1 fruit fly cellular context compared by ENCODE assay signal in the genomic region with DNA sequence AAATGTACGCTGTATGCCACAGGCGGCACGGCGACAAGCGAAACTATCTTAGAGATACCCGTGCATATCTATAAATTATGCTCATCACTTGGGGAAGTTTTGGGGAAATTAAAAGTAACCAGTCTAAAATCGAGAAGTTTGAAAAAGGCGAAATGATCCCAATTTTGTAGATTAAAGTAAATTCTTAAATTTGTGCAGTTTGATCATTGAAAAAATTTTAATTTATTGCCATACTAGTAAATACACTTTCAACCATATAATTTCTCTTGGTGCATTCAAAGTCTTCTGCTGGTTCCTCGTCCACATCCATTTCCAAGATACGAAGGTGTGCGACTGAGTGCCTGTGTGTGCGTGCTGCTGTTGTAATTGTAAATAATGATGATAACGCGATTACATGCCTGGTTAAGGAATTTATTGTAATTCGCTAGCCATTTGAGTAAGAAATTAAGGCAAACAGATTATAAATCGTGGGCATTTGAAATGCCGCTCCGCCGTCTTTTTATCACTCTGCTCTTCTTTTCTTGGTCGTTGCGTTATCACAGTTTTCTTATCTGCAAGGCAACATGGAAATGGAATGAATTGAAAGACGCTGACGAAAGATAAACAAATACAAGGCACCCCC.
TF ChIP-seq lines count a peak whose summit lies in the region.

No protein-coding gene starts in this region.

TF ChIP-seq in whole organism, embryonic, 481 proteins besides CTCF, POLR2A, EP300 and RAD21 (continued from another document and continues in another):
- TF ChIP-seq BtbVII (GFP tag; optimal IDR thresholded peaks at IDR 0.05; lab: Kevin White, UChicago): peak; percentile 72
- peak; percentile 77 for TF ChIP-seq CG3281 (GFP tag; optimal IDR thresholded peaks at IDR 0.05; lab: Kevin White, UChicago)
- TF ChIP-seq CG1792 (GFP tag; optimal IDR thresholded peaks at IDR 0.05; lab: Kevin White, UChicago): peak; percentile 78
- TF ChIP-seq oc (tag; optimal IDR thresholded peaks at IDR 0.05; lab: Kevin White, UChicago): peak; percentile 83
- peak; percentile 80 for TF ChIP-seq Meics (GFP tag; optimal IDR thresholded peaks at IDR 0.05; lab: Kevin White, UChicago)
- peak; percentile 93 for TF ChIP-seq HLH3B (GFP tag; IDR thresholded peaks at IDR 0.05; lab: Robert Waterston, UW)
- TF ChIP-seq CG14710 (tag; optimal IDR thresholded peaks at IDR 0.05; lab: Kevin White, UChicago): peak; percentile 88
- TF ChIP-seq CG14050 (GFP tag; IDR thresholded peaks at IDR 0.05; lab: Robert Waterston, UW): peak; percentile 91
- peak; percentile 92 for TF ChIP-seq CG6689 (GFP tag; IDR thresholded peaks at IDR 0.05; lab: Robert Waterston, UW)
- TF ChIP-seq ind (GFP tag; optimal IDR thresholded peaks at IDR 0.05; lab: Kevin White, UChicago): peak; percentile 87
- peak; percentile 71 for TF ChIP-seq Dek (tag; optimal IDR thresholded peaks at IDR 0.05; lab: Kevin White, UChicago)
- peak; percentile 16 for TF ChIP-seq sug (tag; optimal IDR thresholded peaks at IDR 0.05; lab: Kevin White, UChicago)
- TF ChIP-seq Ada2b (GFP tag; IDR thresholded peaks at IDR 0.05; lab: Robert Waterston, UW): peak; percentile 90
- TF ChIP-seq Adf1 (GFP tag; IDR thresholded peaks at IDR 0.05; lab: Robert Waterston, UW): 0 out of 2 replicates have a peak, but pooled peaks have one; percentile 10
- peak; percentile 57 for TF ChIP-seq CG8290 (GFP tag; optimal IDR thresholded peaks at IDR 0.05; lab: Kevin White, UChicago)
- TF ChIP-seq CG8290 (tag; optimal IDR thresholded peaks at IDR 0.05; lab: Kevin White, UChicago): no peak
- TF ChIP-seq hkb (optimal IDR thresholded peaks at IDR 0.05; lab: Kevin White, UChicago): no peak
- peak; percentile 92 for TF ChIP-seq hkb (GFP tag; IDR thresholded peaks at IDR 0.05; lab: Robert Waterston, UW)
- TF ChIP-seq CG17612 (GFP tag; IDR thresholded peaks at IDR 0.05; lab: Robert Waterston, UW): 0 out of 2 replicates have a peak, but pooled peaks have one; percentile 37
- no peak for TF ChIP-seq sna (GFP tag; IDR thresholded peaks at IDR 0.05; lab: Robert Waterston, UW; ENCODE audit: partially characterized antibody)
- TF ChIP-seq maf-S (GFP tag; optimal IDR thresholded peaks at IDR 0.05; lab: Kevin White, UChicago): peak; percentile 88
- peak; percentile 90 for TF ChIP-seq CG8388 (GFP tag; optimal IDR thresholded peaks at IDR 0.05; lab: Kevin White, UChicago)
- peak; percentile 89 for TF ChIP-seq Fer1 (GFP tag; optimal IDR thresholded peaks at IDR 0.05; lab: Kevin White, UChicago)
- TF ChIP-seq CG6791 (GFP tag; IDR thresholded peaks at IDR 0.05; lab: Robert Waterston, UW; ENCODE audit: partially characterized antibody): no peak
- peak; percentile 94 for TF ChIP-seq ci (GFP tag; IDR thresholded peaks at IDR 0.05; lab: Robert Waterston, UW)
- peak; percentile 98 for TF ChIP-seq sens (GFP tag; lab: Kevin White, UChicago)
- TF ChIP-seq sim (GFP tag; IDR thresholded peaks at IDR 0.05; lab: Robert Waterston, UW): peak; percentile 87
- TF ChIP-seq Asciz (GFP tag; optimal IDR thresholded peaks at IDR 0.05; lab: Kevin White, UChicago): peak; percentile 89
- TF ChIP-seq Bgb (GFP tag; IDR thresholded peaks at IDR 0.05; lab: Robert Waterston, UW; ENCODE audit: partially characterized antibody): no peak
- peak; percentile 73 for TF ChIP-seq Jarid2 (GFP tag; optimal IDR thresholded peaks at IDR 0.05; lab: Kevin White, UChicago)
- TF ChIP-seq CG1647 (GFP tag; optimal IDR thresholded peaks at IDR 0.05; lab: Kevin White, UChicago): peak; percentile 74
- TF ChIP-seq CG12104 (GFP tag; optimal IDR thresholded peaks at IDR 0.05; lab: Kevin White, UChicago): peak; percentile 67
- peak; percentile 67 for TF ChIP-seq CG15696 (tag; optimal IDR thresholded peaks at IDR 0.05; lab: Kevin White, UChicago)
- TF ChIP-seq CG16815 (GFP tag; optimal IDR thresholded peaks at IDR 0.05; lab: Kevin White, UChicago): peak; percentile 67
- peak; percentile 75 for TF ChIP-seq mam (GFP tag; optimal IDR thresholded peaks at IDR 0.05; lab: Kevin White, UChicago)
- peak; percentile 72 for TF ChIP-seq CG17568 (GFP tag; optimal IDR thresholded peaks at IDR 0.05; lab: Kevin White, UChicago)
- TF ChIP-seq sc (optimal IDR thresholded peaks at IDR 0.05; lab: Kevin White, UChicago): no peak
- peak; percentile 82 for TF ChIP-seq sc (GFP tag; optimal IDR thresholded peaks at IDR 0.05; lab: Kevin White, UChicago)
- TF ChIP-seq lov (optimal IDR thresholded peaks at IDR 0.05; lab: Kevin White, UChicago): no peak
- peak; percentile 74; the same call in 2 of the 3 replicates for TF ChIP-seq lov (GFP tag; IDR thresholded peaks at IDR 0.05; lab: Robert Waterston, UW)
- no peak for TF ChIP-seq nerfin-2 (GFP tag; IDR thresholded peaks at IDR 0.05; lab: Robert Waterston, UW; ENCODE audit: partially characterized antibody)
- peak; percentile 38; the same call in 1 of the 2 replicates for TF ChIP-seq crol (GFP tag; IDR thresholded peaks at IDR 0.05; lab: Robert Waterston, UW)
- TF ChIP-seq Abd-B (GFP tag; optimal IDR thresholded peaks at IDR 0.05; lab: Kevin White, UChicago): peak; percentile 81
- 0 out of 3 replicates have a peak, but pooled peaks have one; percentile 11 for TF ChIP-seq C15 (GFP tag; IDR thresholded peaks at IDR 0.05; lab: Robert Waterston, UW)
- TF ChIP-seq Oli (tag; optimal IDR thresholded peaks at IDR 0.05; lab: Kevin White, UChicago): peak; percentile 94
- peak; percentile 92 for TF ChIP-seq Xrp1 (GFP tag; IDR thresholded peaks at IDR 0.05; lab: Robert Waterston, UW)
- peak; percentile 62 for TF ChIP-seq CG5180 (GFP tag; optimal IDR thresholded peaks at IDR 0.05; lab: Kevin White, UChicago)
- peak; percentile 83 for TF ChIP-seq CHES-1-like (GFP tag; optimal IDR thresholded peaks at IDR 0.05; lab: Kevin White, UChicago)
- TF ChIP-seq CG9727 (GFP tag; optimal IDR thresholded peaks at IDR 0.05; lab: Kevin White, UChicago): peak; percentile 77
- peak; percentile 48; the same call in 1 of the 2 replicates for TF ChIP-seq CkIIα-i1 (GFP tag; IDR thresholded peaks at IDR 0.05; lab: Robert Waterston, UW)
- TF ChIP-seq prd (optimal IDR thresholded peaks at IDR 0.05; lab: Kevin White, UChicago): no peak
- peak; percentile 93 for TF ChIP-seq prd (GFP tag; IDR thresholded peaks at IDR 0.05; lab: Robert Waterston, UW)
- peak; percentile 13 for TF ChIP-seq Nf-YC (tag; optimal IDR thresholded peaks at IDR 0.05; lab: Kevin White, UChicago)
- TF ChIP-seq dm (GFP tag; optimal IDR thresholded peaks at IDR 0.05; lab: Kevin White, UChicago): peak; percentile 57
- TF ChIP-seq CG13296 (GFP tag; optimal IDR thresholded peaks at IDR 0.05; lab: Kevin White, UChicago): peak; percentile 77
- peak; percentile 87 for TF ChIP-seq slp2 (GFP tag; optimal IDR thresholded peaks at IDR 0.05; lab: Kevin White, UChicago)
- peak; percentile 73 for TF ChIP-seq aop (GFP tag; IDR thresholded peaks at IDR 0.05; lab: Robert Waterston, UW)
- no peak for TF ChIP-seq NFAT (GFP tag; IDR thresholded peaks at IDR 0.05; lab: Robert Waterston, UW)
- TF ChIP-seq eyg (GFP tag; optimal IDR thresholded peaks at IDR 0.05; lab: Kevin White, UChicago): peak; percentile 72
- TF ChIP-seq HLH54F (GFP tag; optimal IDR thresholded peaks at IDR 0.05; lab: Kevin White, UChicago): peak; percentile 35
- peak in 1 of 2 experiments; percentile 92 for TF ChIP-seq eve (GFP tag; optimal IDR thresholded peaks at IDR 0.05; lab: Kevin White, UChicago)
- TF ChIP-seq Hr3 (GFP tag; optimal IDR thresholded peaks at IDR 0.05; lab: Kevin White, UChicago): peak; percentile 89
- no peak for TF ChIP-seq HLHmδ (GFP tag; optimal IDR thresholded peaks at IDR 0.05; lab: Kevin White, UChicago)
- peak; percentile 68 for TF ChIP-seq Nf-YB (GFP tag; optimal IDR thresholded peaks at IDR 0.05; lab: Kevin White, UChicago)
- TF ChIP-seq CG12071 (GFP tag; optimal IDR thresholded peaks at IDR 0.05; lab: Kevin White, UChicago): peak; percentile 39
- TF ChIP-seq pho (GFP tag; optimal IDR thresholded peaks at IDR 0.05; lab: Kevin White, UChicago): peak; percentile 69
- peak; percentile 91 for TF ChIP-seq H15 (GFP tag; IDR thresholded peaks at IDR 0.05; lab: Robert Waterston, UW)
- TF ChIP-seq Spps (tag; optimal IDR thresholded peaks at IDR 0.05; lab: Kevin White, UChicago): peak; percentile 86
- peak; percentile 51; the same call in 1 of the 2 replicates for TF ChIP-seq CG4360 (GFP tag; IDR thresholded peaks at IDR 0.05; lab: Robert Waterston, UW)
- no peak for TF ChIP-seq CG8478 (optimal IDR thresholded peaks at IDR 0.05; lab: Kevin White, UChicago)
- TF ChIP-seq CG7928 (GFP tag; optimal IDR thresholded peaks at IDR 0.05; lab: Kevin White, UChicago): no peak
- TF ChIP-seq fru (optimal IDR thresholded peaks at IDR 0.05; lab: Kevin White, UChicago): no peak
- TF ChIP-seq CG1603 (tag; optimal IDR thresholded peaks at IDR 0.05; lab: Kevin White, UChicago): peak; percentile 55
- peak; percentile 32 for TF ChIP-seq Fer2 (tag; optimal IDR thresholded peaks at IDR 0.05; lab: Kevin White, UChicago)
- TF ChIP-seq Gsc (GFP tag; IDR thresholded peaks at IDR 0.05; lab: Robert Waterston, UW): peak; percentile 43
- peak; percentile 86 for TF ChIP-seq Atf6 (GFP tag; IDR thresholded peaks at IDR 0.05; lab: Robert Waterston, UW)
- TF ChIP-seq bab2 (GFP tag; optimal IDR thresholded peaks at IDR 0.05; lab: Kevin White, UChicago): peak; percentile 82
- peak; percentile 3 for TF ChIP-seq stwl (tag; optimal IDR thresholded peaks at IDR 0.05; lab: Kevin White, UChicago)
- TF ChIP-seq z (GFP tag; IDR thresholded peaks at IDR 0.05; lab: Robert Waterston, UW): no peak
- TF ChIP-seq CG12942 (GFP tag; optimal IDR thresholded peaks at IDR 0.05; lab: Kevin White, UChicago): peak; percentile 79
- TF ChIP-seq CG1024 (GFP tag; IDR thresholded peaks at IDR 0.05; lab: Robert Waterston, UW): peak; percentile 74
- peak; percentile 26 for TF ChIP-seq wek (GFP tag; optimal IDR thresholded peaks at IDR 0.05; lab: Kevin White, UChicago)
- TF ChIP-seq so (GFP tag; IDR thresholded peaks at IDR 0.05; lab: Robert Waterston, UW): peak; percentile 89
- peak; percentile 57 for TF ChIP-seq CG9932 (GFP tag; IDR thresholded peaks at IDR 0.05; lab: Robert Waterston, UW)
- peak; percentile 85 for TF ChIP-seq CG3726 (GFP tag; IDR thresholded peaks at IDR 0.05; lab: Robert Waterston, UW)
- TF ChIP-seq knrl (GFP tag; IDR thresholded peaks at IDR 0.05; lab: Robert Waterston, UW; ENCODE audit: partially characterized antibody): no peak
- peak; percentile 55 for TF ChIP-seq Myb (GFP tag; optimal IDR thresholded peaks at IDR 0.05; lab: Kevin White, UChicago)
- peak; percentile 87 for TF ChIP-seq Aef1 (GFP tag; IDR thresholded peaks at IDR 0.05; lab: Robert Waterston, UW)
- no peak for TF ChIP-seq CG13287 (GFP tag; IDR thresholded peaks at IDR 0.05; lab: Robert Waterston, UW; ENCODE audit: partially characterized antibody)
- TF ChIP-seq CG7987 (GFP tag; optimal IDR thresholded peaks at IDR 0.05; lab: Kevin White, UChicago): peak; percentile 47
- TF ChIP-seq Lpt (GFP tag; optimal IDR thresholded peaks at IDR 0.05; lab: Kevin White, UChicago): no peak
- peak; percentile 40 to 93 for TF ChIP-seq bsh (GFP tag; optimal IDR thresholded peaks at IDR 0.05; lab: Kevin White, UChicago)
- peak; percentile 89 for TF ChIP-seq tap (tag; optimal IDR thresholded peaks at IDR 0.05; lab: Kevin White, UChicago)
- peak; percentile 93 for TF ChIP-seq CG11504 (tag; optimal IDR thresholded peaks at IDR 0.05; lab: Kevin White, UChicago)
- TF ChIP-seq Sry-β (GFP tag; optimal IDR thresholded peaks at IDR 0.05; lab: Kevin White, UChicago): peak; percentile 63
- peak; percentile 75 for TF ChIP-seq GATAe (GFP tag; conservative IDR thresholded peaks at IDR 0.05; lab: Robert Waterston, UW)
- peak; percentile 57; the same call in 1 of the 2 replicates for TF ChIP-seq gsb (GFP tag; IDR thresholded peaks at IDR 0.05; lab: Robert Waterston, UW)
- peak; percentile 39 for TF ChIP-seq gro (GFP tag; optimal IDR thresholded peaks at IDR 0.05; lab: Kevin White, UChicago)
- peak; percentile 89 for TF ChIP-seq CG32772 (GFP tag; IDR thresholded peaks at IDR 0.05; lab: Robert Waterston, UW)
- peak; percentile 64 for TF ChIP-seq dimm (GFP tag; IDR thresholded peaks at IDR 0.05; lab: Robert Waterston, UW)
- no peak for TF ChIP-seq hb (GFP tag; IDR thresholded peaks at IDR 0.05; lab: Robert Waterston, UW; ENCODE audit: partially characterized antibody)
- peak; percentile 76 for TF ChIP-seq Rfx (GFP tag; IDR thresholded peaks at IDR 0.05; lab: Robert Waterston, UW)
- TF ChIP-seq Ravus (GFP tag; IDR thresholded peaks at IDR 0.05; lab: Robert Waterston, UW): no peak
- no peak for TF ChIP-seq rib (GFP tag; IDR thresholded peaks at IDR 0.05; lab: Robert Waterston, UW)
- TF ChIP-seq stc (GFP tag; IDR thresholded peaks at IDR 0.05; lab: Robert Waterston, UW): peak; percentile 91
- peak; percentile 82 for TF ChIP-seq CG43689 (GFP tag; IDR thresholded peaks at IDR 0.05; lab: Robert Waterston, UW)
- peak; percentile 13 for TF ChIP-seq CG30020 (tag; optimal IDR thresholded peaks at IDR 0.05; lab: Kevin White, UChicago)
- TF ChIP-seq Ets65A (GFP tag; lab: Kevin White, UChicago): peak; percentile 95
- TF ChIP-seq Drgx (GFP tag; IDR thresholded peaks at IDR 0.05; lab: Robert Waterston, UW): peak; percentile 81
- TF ChIP-seq Pdp1 (GFP tag; optimal IDR thresholded peaks at IDR 0.05; lab: Kevin White, UChicago): peak; percentile 28 to 84
- peak; percentile 95 for TF ChIP-seq dmrt99B (tag; optimal IDR thresholded peaks at IDR 0.05; lab: Kevin White, UChicago)
- TF ChIP-seq HmgZ (tag; optimal IDR thresholded peaks at IDR 0.05; lab: Kevin White, UChicago): peak; percentile 69
- peak; percentile 83 for TF ChIP-seq CG10209 (GFP tag; optimal IDR thresholded peaks at IDR 0.05; lab: Kevin White, UChicago)
- TF ChIP-seq CG11398 (GFP tag; optimal IDR thresholded peaks at IDR 0.05; lab: Kevin White, UChicago): peak; percentile 77
- TF ChIP-seq slou (GFP tag; optimal IDR thresholded peaks at IDR 0.05; lab: Kevin White, UChicago): peak; percentile 4
- TF ChIP-seq Tbp (GFP tag; optimal IDR thresholded peaks at IDR 0.05; lab: Kevin White, UChicago): no peak
- TF ChIP-seq CG17361 (GFP tag; IDR thresholded peaks at IDR 0.05; lab: Robert Waterston, UW): peak; percentile 91
- peak; percentile 81 for TF ChIP-seq fd64A (GFP tag; optimal IDR thresholded peaks at IDR 0.05; lab: Kevin White, UChicago)
- TF ChIP-seq Mad (GFP tag; optimal IDR thresholded peaks at IDR 0.05; lab: Kevin White, UChicago): peak; percentile 71
- TF ChIP-seq Dip3 (GFP tag; optimal IDR thresholded peaks at IDR 0.05; lab: Kevin White, UChicago): peak; percentile 46
- no peak for TF ChIP-seq pzg (GFP tag; optimal IDR thresholded peaks at IDR 0.05; lab: Kevin White, UChicago)
- TF ChIP-seq twi (tag; optimal IDR thresholded peaks at IDR 0.05; lab: Kevin White, UChicago): peak; percentile 30
- peak; percentile 79 for TF ChIP-seq CG11696 (GFP tag; IDR thresholded peaks at IDR 0.05; lab: Robert Waterston, UW)
- peak; percentile 91 for TF ChIP-seq Blimp-1 (GFP tag; optimal IDR thresholded peaks at IDR 0.05; lab: Kevin White, UChicago)
